Worm (Caenorhabditis elegans): Measurements from ENCODE around the gene exos-8.

DNA sequence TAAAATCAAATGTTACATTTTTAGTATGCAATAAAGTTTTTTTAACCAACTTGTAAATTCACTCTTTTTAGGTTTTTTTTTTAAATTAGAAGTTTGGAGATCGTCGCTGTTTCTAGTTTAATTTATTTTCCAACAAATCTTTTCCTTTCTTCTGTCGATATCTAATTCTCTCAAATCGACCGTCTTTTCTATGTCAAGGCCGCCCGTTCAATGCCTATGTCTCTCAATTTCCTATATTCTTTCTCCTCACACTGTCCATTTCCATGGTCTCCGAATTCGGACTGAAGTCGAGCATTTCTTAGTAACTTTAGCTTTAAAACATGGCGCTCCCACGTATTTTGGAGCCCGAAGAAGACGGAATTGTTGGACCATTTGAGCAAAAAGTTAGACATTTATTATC is 24.9 kb upstream of the exos-8 start, which contains the start of the genes T14B4.5 and T14B4.20:
- TF ChIP-seq pqm-1 (tag; optimal IDR thresholded peaks at IDR 0.05) (no peak), elt-1 (tag; optimal IDR thresholded peaks at IDR 0.05) (no peak), fkh-10 (GFP tag; optimal IDR thresholded peaks at IDR 0.05) (no peak), nhr-11 (tag; optimal IDR thresholded peaks at IDR 0.05) (no peak), lin-39 (tag; optimal IDR thresholded peaks at IDR 0.05) (no peak), nhr-76 (tag; optimal IDR thresholded peaks at IDR 0.05) (no peak), lsy-12 (tag; optimal IDR thresholded peaks at IDR 0.05) (no peak), nhr-77 (tag; optimal IDR thresholded peaks at IDR 0.05) (no peak), skn-1 (tag; optimal IDR thresholded peaks at IDR 0.05) (no peak), elt-2 (tag; optimal IDR thresholded peaks at IDR 0.05) (no peak)
